Fruit fly (Drosophila melanogaster) whole organism, embryonic: ENCODE measurements around the gene Clbn.
A peak's percentile ranks its signal among the peaks of the same experiment; 100 is the strongest.

Source experiments
- B-H1 ChIP-seq: fragments of 200-800 bp; sonication (Bioruptor generic); IDR thresholded peaks from 3 replicates; pipeline ENCODE4 v1.3.6; 2022; ENCODE audit warnings: missing biosample characterization, missing genetic modification characterization
- Blimp-1 ChIP-seq: fragments of 200-800 bp; sonication (Bioruptor generic); optimal IDR thresholded peaks from 3 replicates; lab custom pipeline; 2018; ENCODE audit warnings: missing biosample characterization, missing genetic modification characterization, mild to moderate bottlenecking, moderate library complexity, missing genetic modification reagents
- CG10979 ChIP-seq: fragments of 200-800 bp; sonication (Bioruptor generic); optimal IDR thresholded peaks from 2 replicates; lab custom pipeline; 2018; ENCODE audit warnings: missing biosample characterization, mild to moderate bottlenecking, missing genetic modification characterization, moderate library complexity
- CG11085 ChIP-seq: fragments of 200-800 bp; sonication (Bioruptor generic); IDR thresholded peaks from 2 replicates; pipeline ENCODE4 v1.3.6; 2022; ENCODE audit warnings: missing biosample characterization, missing genetic modification characterization
- CG11504 ChIP-seq: fragments of 200-800 bp; sonication (Bioruptor generic); optimal IDR thresholded peaks from 3 replicates; lab custom pipeline; 2019; ENCODE audit warnings: missing biosample characterization, mild to moderate bottlenecking, missing genetic modification characterization, moderate library complexity
- CG13296 ChIP-seq: fragments of 200-800 bp; sonication (Bioruptor generic); optimal IDR thresholded peaks from 3 replicates; lab custom pipeline; 2018; ENCODE audit warnings: missing biosample characterization, mild to moderate bottlenecking, missing genetic modification characterization
- CG14965 ChIP-seq: fragments of 200-800 bp; sonication (Bioruptor generic); optimal IDR thresholded peaks from 2 replicates; lab custom pipeline; 2016; ENCODE audit warnings: missing biosample characterization, missing genetic modification characterization, borderline replicate concordance
- CG15696 ChIP-seq: fragments of 200-800 bp; sonication (Bioruptor generic); optimal IDR thresholded peaks from 2 replicates; lab custom pipeline; 2019; ENCODE audit warnings: missing biosample characterization, mild to moderate bottlenecking, missing genetic modification characterization, moderate library complexity
- CG16779 ChIP-seq: fragments of 200-800 bp; sonication (Bioruptor generic); IDR thresholded peaks from 2 replicates; pipeline ENCODE4 v1.3.6; 2022; ENCODE audit warnings: missing biosample characterization, missing genetic modification characterization
- CG17359 ChIP-seq: fragments of 200-800 bp; sonication (Bioruptor generic); optimal IDR thresholded peaks from 3 replicates; lab custom pipeline; 2018; ENCODE audit warnings: missing biosample characterization, mild to moderate bottlenecking, missing genetic modification characterization, moderate library complexity
- CG17568 ChIP-seq: fragments of 200-800 bp; sonication (Bioruptor generic); optimal IDR thresholded peaks from 2 replicates; lab custom pipeline; 2018; ENCODE audit warnings: missing biosample characterization, mild to moderate bottlenecking, missing genetic modification characterization, moderate library complexity
- CG17802 ChIP-seq: fragments of 200-800 bp; sonication (Bioruptor generic); optimal IDR thresholded peaks from 2 replicates; lab custom pipeline; 2018; ENCODE audit warnings: missing biosample characterization, mild to moderate bottlenecking, missing genetic modification characterization, moderate library complexity
- CG3065 ChIP-seq: fragments of 200-800 bp; sonication (Bioruptor generic); optimal IDR thresholded peaks from 2 replicates; lab custom pipeline; 2016; ENCODE audit warnings: missing biosample characterization, missing genetic modification characterization
- CG32772 ChIP-seq: fragments of 200-800 bp; sonication (Bioruptor generic); IDR thresholded peaks from 2 replicates; pipeline ENCODE4 v1.3.6; 2022; ENCODE audit warnings: missing biosample characterization, missing genetic modification characterization
- CG4328 ChIP-seq: fragments of 200-800 bp; sonication (Bioruptor generic); optimal IDR thresholded peaks from 3 replicates; lab custom pipeline; 2017; ENCODE audit warnings: missing biosample characterization, missing genetic modification reagents, missing genetic modification characterization
- CG4404 ChIP-seq: fragments of 200-800 bp; sonication (Bioruptor generic); IDR thresholded peaks from 2 replicates; pipeline ENCODE4 v1.3.6; 2022; ENCODE audit warnings: missing biosample characterization, missing genetic modification characterization
- CG6254 ChIP-seq: fragments of 200-800 bp; sonication (Bioruptor generic); optimal IDR thresholded peaks from 3 replicates; lab custom pipeline; 2017; ENCODE audit warnings: mild to moderate bottlenecking, missing biosample characterization, missing genetic modification reagents, missing genetic modification characterization
- CG6765 ChIP-seq: fragments of 200-800 bp; sonication (Bioruptor generic); optimal IDR thresholded peaks from 3 replicates; lab custom pipeline; 2017; ENCODE audit warnings: missing biosample characterization, mild to moderate bottlenecking, missing genetic modification characterization
- CG7372 ChIP-seq: fragments of 200-800 bp; sonication (Bioruptor generic); IDR thresholded peaks from 2 replicates; pipeline ENCODE4 v1.3.6; 2022; ENCODE audit warnings: missing biosample characterization, missing genetic modification characterization
- CG8478 ChIP-seq: fragments of >200 bp; optimal IDR thresholded peaks from 2 replicates; lab custom pipeline; 2018
- CG9609 ChIP-seq: fragments of 200-800 bp; sonication (Bioruptor generic); optimal IDR thresholded peaks from 3 replicates; lab custom pipeline; 2016; ENCODE audit warnings: missing biosample characterization, missing genetic modification characterization
- CG9797 ChIP-seq: fragments of 200-800 bp; sonication (Bioruptor generic); optimal IDR thresholded peaks from 3 replicates; lab custom pipeline; 2018; ENCODE audit warnings: missing biosample characterization, mild to moderate bottlenecking, missing genetic modification characterization
- CoRest ChIP-seq: fragments of 200-800 bp; sonication (Bioruptor generic); optimal IDR thresholded peaks from 3 replicates; lab custom pipeline; 2018; ENCODE audit warnings: missing biosample characterization, mild to moderate bottlenecking, missing genetic modification characterization, moderate library complexity
- Dek ChIP-seq: fragments of 200-800 bp; sonication (Bioruptor generic); optimal IDR thresholded peaks from 3 replicates; lab custom pipeline; 2019; ENCODE audit warnings: missing biosample characterization, mild to moderate bottlenecking, missing genetic modification characterization, moderate library complexity
- Dfd ChIP-seq, 2 experiments: fragments of >200 bp; optimal IDR thresholded peaks; 2 replicates each; lab custom pipeline; 2017; ENCODE audit warnings: missing biosample characterization in 2 of 2, missing genetic modification characterization in 2 of 2
- Dip2 ChIP-seq: fragments of 200-800 bp; sonication (Bioruptor generic); IDR thresholded peaks from 2 replicates; pipeline ENCODE4 v1.3.6; 2022; ENCODE audit warnings: missing biosample characterization, missing genetic modification characterization
- Gug ChIP-seq: fragments of 200-800 bp; sonication (Bioruptor generic); IDR thresholded peaks from 4 replicates; pipeline ENCODE4 v1.3.6; 2022; ENCODE audit warnings: missing biosample characterization, missing genetic modification characterization
- H2.0 ChIP-seq: fragments of 200-800 bp; sonication (Bioruptor generic); IDR thresholded peaks from 2 replicates; pipeline ENCODE4 v1.3.6; 2022; ENCODE audit warnings: missing biosample characterization, missing genetic modification characterization
- Hr39 ChIP-seq: fragments of >200 bp; optimal IDR thresholded peaks from 2 replicates; lab custom pipeline; 2017
- NC2α ChIP-seq: fragments of 200-800 bp; sonication (Bioruptor generic); optimal IDR thresholded peaks from 2 replicates; lab custom pipeline; 2016; ENCODE audit warnings: missing biosample characterization, missing genetic modification characterization
- Oaz ChIP-seq: fragments of 200-800 bp; sonication (Bioruptor generic); IDR thresholded peaks from 2 replicates; pipeline ENCODE4 v1.3.6; 2022; ENCODE audit warnings: missing biosample characterization, missing genetic modification characterization
- Oli ChIP-seq: fragments of 200-800 bp; sonication (Bioruptor generic); optimal IDR thresholded peaks from 2 replicates; lab custom pipeline; 2018; ENCODE audit warnings: missing biosample characterization, mild to moderate bottlenecking, missing genetic modification characterization, moderate library complexity
- Sin3A ChIP-seq: fragments of >200 bp; optimal IDR thresholded peaks from 2 replicates; lab custom pipeline; 2018
- Taf1 ChIP-seq: fragments of 200-800 bp; sonication (Bioruptor generic); IDR thresholded peaks from 2 replicates; pipeline ENCODE4 v1.3.6; 2022; ENCODE audit warnings: missing biosample characterization, missing genetic modification characterization
- bigmax ChIP-seq: fragments of 200-800 bp; sonication (Bioruptor generic); optimal IDR thresholded peaks from 2 replicates; lab custom pipeline; 2018; ENCODE audit warnings: missing biosample characterization, mild to moderate bottlenecking, missing genetic modification characterization
- cwo ChIP-seq: fragments of 200-800 bp; sonication (Bioruptor generic); optimal IDR thresholded peaks from 3 replicates; lab custom pipeline; 2017; ENCODE audit warnings: missing biosample characterization, missing genetic modification characterization, mild to moderate bottlenecking, moderate library complexity, missing genetic modification reagents
- dmrt99B ChIP-seq: fragments of 200-800 bp; sonication (Bioruptor generic); optimal IDR thresholded peaks from 2 replicates; lab custom pipeline; 2018; ENCODE audit warnings: missing biosample characterization, mild to moderate bottlenecking, missing genetic modification characterization, moderate library complexity
- fd64A ChIP-seq: fragments of 200-800 bp; sonication (Bioruptor generic); optimal IDR thresholded peaks from 3 replicates; lab custom pipeline; 2018; ENCODE audit warnings: missing biosample characterization, mild to moderate bottlenecking, missing genetic modification characterization
- gsb ChIP-seq: fragments of 200-800 bp; sonication (Bioruptor generic); IDR thresholded peaks from 2 replicates; pipeline ENCODE4 v1.3.6; 2022; ENCODE audit warnings: missing biosample characterization, missing genetic modification characterization
- ham ChIP-seq: fragments of 200-800 bp; sonication (Bioruptor generic); IDR thresholded peaks from 2 replicates; pipeline ENCODE4 v1.3.6; 2022; ENCODE audit warnings: missing biosample characterization, missing genetic modification characterization
- ind ChIP-seq: fragments of 200-800 bp; sonication (Bioruptor generic); optimal IDR thresholded peaks from 3 replicates; lab custom pipeline; 2016; ENCODE audit warnings: missing biosample characterization, missing genetic modification characterization
- kay ChIP-seq: fragments of 200-800 bp; sonication (Bioruptor generic); optimal IDR thresholded peaks from 2 replicates; lab custom pipeline; 2016; ENCODE audit warnings: missing biosample characterization, missing genetic modification characterization
- maf-S ChIP-seq: fragments of 200-800 bp; sonication (Bioruptor generic); optimal IDR thresholded peaks from 2 replicates; lab custom pipeline; 2016; ENCODE audit warnings: missing biosample characterization, missing genetic modification characterization
- odd ChIP-seq: fragments of 200-800 bp; sonication (Bioruptor generic); optimal IDR thresholded peaks from 2 replicates; lab custom pipeline; 2017; ENCODE audit warnings: missing biosample characterization, mild to moderate bottlenecking, missing genetic modification characterization
- otp ChIP-seq: fragments of 200-800 bp; sonication (Bioruptor generic); IDR thresholded peaks from 3 replicates; pipeline ENCODE4, ENCODE4 v1.3.6; 2022; ENCODE audit warnings: missing biosample characterization, missing genetic modification characterization
- psq ChIP-seq: fragments of 200-800 bp; sonication (Bioruptor generic); optimal IDR thresholded peaks from 2 replicates; lab custom pipeline; 2017; ENCODE audit warnings: missing biosample characterization, missing genetic modification characterization
- sens ChIP-seq: fragments of 200-800 bp; sonication (Bioruptor generic); peaks from one replicate; lab custom pipeline; 2016; ENCODE audit warnings: missing biosample characterization, missing genetic modification characterization
- shn ChIP-seq: fragments of 200-800 bp; sonication (Bioruptor generic); optimal IDR thresholded peaks from 3 replicates; lab custom pipeline; 2016; ENCODE audit warnings: missing biosample characterization, missing genetic modification characterization
- so ChIP-seq: fragments of 200-800 bp; sonication (Bioruptor generic); IDR thresholded peaks from 3 replicates; pipeline ENCODE4 v1.3.6; 2022; ENCODE audit warnings: missing biosample characterization, missing genetic modification characterization
- tap ChIP-seq: fragments of 200-800 bp; optimal IDR thresholded peaks from 3 replicates; lab custom pipeline; 2019; ENCODE audit warnings: missing biosample characterization, mild to moderate bottlenecking, missing genetic modification characterization, moderate library complexity
- tna ChIP-seq: fragments of 200-800 bp; sonication (Bioruptor generic); IDR thresholded peaks from 2 replicates; pipeline ENCODE4 v1.3.6; 2022; ENCODE audit warnings: missing biosample characterization, missing genetic modification characterization; ENCODE audit not compliant: partially characterized antibody
- yki ChIP-seq: fragments of >200 bp; optimal IDR thresholded peaks from 3 replicates; lab custom pipeline; 2018

Clbn gene

DNA sequence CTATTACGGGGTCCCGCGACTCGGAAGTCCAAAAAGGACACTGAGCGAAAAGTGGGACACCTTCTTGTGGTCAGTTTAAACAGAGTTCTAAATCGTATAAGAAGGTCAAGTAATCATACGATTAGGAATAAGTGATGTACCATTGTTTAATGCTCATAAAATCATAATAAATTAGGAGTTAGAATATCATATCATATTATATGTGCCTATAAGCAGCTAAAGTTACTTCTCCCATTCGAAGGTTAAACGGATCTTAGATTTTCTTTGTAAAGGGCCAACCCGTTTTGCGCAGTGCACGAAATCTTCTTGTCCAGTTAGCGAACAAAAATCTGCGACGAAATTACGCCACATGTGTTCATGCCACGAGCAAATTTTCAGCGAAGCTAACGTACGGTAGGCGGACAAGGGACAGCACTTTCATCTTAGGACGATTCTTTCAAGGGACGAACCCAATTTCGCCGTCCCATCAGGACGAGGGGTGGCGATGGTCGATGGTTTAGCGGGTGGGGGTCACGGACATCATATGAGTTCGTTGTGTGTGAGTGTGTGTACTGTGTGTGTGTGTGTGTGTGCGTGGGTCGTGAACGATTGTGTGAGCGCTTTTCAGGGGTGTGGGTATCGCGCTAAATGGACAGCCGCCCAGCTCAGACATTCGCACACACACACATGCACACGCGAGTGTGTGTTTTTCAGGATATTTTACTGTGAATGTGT lies 41.1 kb downstream of the Clbn start (continued):
- TF ChIP-seq CG11504 (tag; lab: Kevin White, UChicago) (peak; percentile 73), CG4328 (GFP tag; lab: Kevin White, UChicago) (no peak), gsb (GFP tag; lab: Robert Waterston, UW) (no peak), Sin3A (lab: Kevin White, UChicago) (no peak), CG32772 (GFP tag; lab: Robert Waterston, UW) (0 out of 2 replicates have a peak, but pooled peaks have one; percentile 34), Blimp-1 (GFP tag; lab: Kevin White, UChicago) (peak; percentile 36), sens (peak; percentile 88), dmrt99B (tag; lab: Kevin White, UChicago) (peak; percentile 68), CG4404 (GFP tag; lab: Robert Waterston, UW) (peak; percentile 21; the same call in 1 of the 2 replicates), maf-S (GFP tag; lab: Kevin White, UChicago) (peak; percentile 8), Dip2 (GFP tag; lab: Robert Waterston, UW) (no peak), tap (peak; percentile 25), CG15696 (tag; lab: Kevin White, UChicago) (no peak), CG7372 (GFP tag; lab: Robert Waterston, UW) (no peak), psq (no peak), Oli (tag; lab: Kevin White, UChicago) (peak; percentile 45), Dfd (GFP tag; optimal IDR thresholded peaks at IDR 0.05; lab: Kevin White, UChicago) (no peak), odd (GFP tag; lab: Kevin White, UChicago) (no peak), kay (GFP tag; lab: Kevin White, UChicago) (peak; percentile 14), B-H1 (GFP tag; lab: Robert Waterston, UW) (no peak; the same call in 2 of the 3 replicates), ind (peak; percentile 32), NC2α (GFP tag; lab: Kevin White, UChicago) (no peak), CG9609 (GFP tag; lab: Kevin White, UChicago) (no peak), yki (lab: Kevin White, UChicago) (no peak), Dek (tag; lab: Kevin White, UChicago) (no peak), CG6765 (GFP tag; lab: Kevin White, UChicago) (no peak), CG3065 (no peak), CG11085 (GFP tag; lab: Robert Waterston, UW) (no peak), CG8478 (lab: Kevin White, UChicago) (no peak), shn (GFP tag; lab: Kevin White, UChicago) (peak; percentile 42), H2.0 (GFP tag; lab: Robert Waterston, UW) (no peak), cwo (GFP tag; lab: Kevin White, UChicago) (peak; percentile 36), CG16779 (no peak), CG13296 (GFP tag; lab: Kevin White, UChicago) (peak; percentile 11), tna (GFP tag; lab: Robert Waterston, UW) (no peak), Oaz (GFP tag; lab: Robert Waterston, UW) (no peak), CG9797 (GFP tag; lab: Kevin White, UChicago) (no peak), Hr39 (lab: Kevin White, UChicago) (no peak), CG14965 (GFP tag; lab: Kevin White, UChicago) (no peak), fd64A (no peak), CG17359 (tag; lab: Kevin White, UChicago) (peak; percentile 46), ham (GFP tag; lab: Robert Waterston, UW) (no peak), Gug (GFP tag; lab: Robert Waterston, UW) (no peak; the same call in 3 of the 4 replicates), CG10979 (tag; lab: Kevin White, UChicago) (peak; percentile 67), CG6254 (peak; percentile 38), CoRest (tag; lab: Kevin White, UChicago) (peak; percentile 65), bigmax (GFP tag; lab: Kevin White, UChicago) (no peak), CG17568 (GFP tag; lab: Kevin White, UChicago) (no peak), otp (no peak), CG17802 (no peak), Taf1 (GFP tag; lab: Robert Waterston, UW) (no peak), so (GFP tag; lab: Robert Waterston, UW) (no peak)
